Worm (Caenorhabditis elegans) whole organism, L2 larva: ENCODE results near the gene ufl-1.

Experiments
- C34F6.9 ChIP-seq: fragments of 150-350 bp; optimal IDR thresholded peaks from 2 replicates; lab custom pipeline; 2014; ENCODE audit warnings: missing biosample characterization, missing genetic modification characterization
- F13H6.1 ChIP-seq: sonication (generic microtip); optimal IDR thresholded peaks from 2 replicates; lab custom pipeline; 2016; ENCODE audit warnings: missing genetic modification characterization, missing compliant biosample characterization
- Y55F3AM.14 ChIP-seq: fragments of 200-800 bp; sonication (Bioruptor generic); optimal IDR thresholded peaks from 2 replicates; lab custom pipeline; 2018; ENCODE audit warnings: mild to moderate bottlenecking, missing genetic modification characterization, missing compliant biosample characterization
- ama-1 ChIP-seq: fragments of 150-350 bp; optimal IDR thresholded peaks from 2 replicates; lab custom pipeline; 2018; ENCODE audit warnings: inconsistent platforms
- ceh-16 ChIP-seq: fragments of 150-350 bp; optimal IDR thresholded peaks from 2 replicates; lab custom pipeline; 2014; ENCODE audit warnings: missing biosample characterization, missing genetic modification characterization
- ceh-82 ChIP-seq: fragments of 150-350 bp; optimal IDR thresholded peaks from 2 replicates; lab custom pipeline; 2014; ENCODE audit warnings: missing biosample characterization, missing genetic modification characterization
- crh-2 ChIP-seq: sonication (generic microtip); optimal IDR thresholded peaks from 2 replicates; lab custom pipeline; 2017; ENCODE audit warnings: missing biosample characterization, missing genetic modification characterization
- dmd-4 ChIP-seq: sonication (generic microtip); optimal IDR thresholded peaks from 2 replicates; lab custom pipeline; 2017; ENCODE audit warnings: missing biosample characterization, missing genetic modification characterization
- egl-27 ChIP-seq: sonication (generic microtip); optimal IDR thresholded peaks from 3 replicates; lab custom pipeline; 2017; ENCODE audit warnings: missing biosample characterization, missing genetic modification reagents, missing genetic modification characterization
- elt-1 ChIP-seq: fragments of 150-350 bp; optimal IDR thresholded peaks from 2 replicates; lab custom pipeline; 2014; ENCODE audit warnings: missing biosample characterization, missing genetic modification characterization
- elt-3 ChIP-seq: sonication (generic microtip); optimal IDR thresholded peaks from 2 replicates; lab custom pipeline; 2017; ENCODE audit warnings: missing biosample characterization, missing genetic modification characterization
- fos-1 ChIP-seq: fragments of 150-350 bp; optimal IDR thresholded peaks from 2 replicates; lab custom pipeline; 2014; ENCODE audit warnings: missing biosample characterization, missing genetic modification characterization
- gmeb-1 ChIP-seq: fragments of 150-350 bp; optimal IDR thresholded peaks from 2 replicates; lab custom pipeline; 2014; ENCODE audit warnings: missing biosample characterization, missing genetic modification characterization
- lin-11 ChIP-seq: fragments of 150-350 bp; sonication (generic microtip); optimal IDR thresholded peaks from 2 replicates; lab custom pipeline; 2014; ENCODE audit warnings: missing biosample characterization, missing genetic modification characterization, inconsistent platforms, mixed read lengths
- lin-13 ChIP-seq: fragments of 150-350 bp; optimal IDR thresholded peaks from 2 replicates; lab custom pipeline; 2014; ENCODE audit warnings: missing biosample characterization, missing genetic modification reagents, missing genetic modification characterization
- lin-39 ChIP-seq: fragments of 150-350 bp; optimal IDR thresholded peaks from 2 replicates; lab custom pipeline; 2014; ENCODE audit warnings: missing biosample characterization, missing genetic modification reagents, missing genetic modification characterization
- mab-5 ChIP-seq: fragments of 150-350 bp; optimal IDR thresholded peaks from 2 replicates; lab custom pipeline; 2014; ENCODE audit warnings: missing biosample characterization, missing genetic modification characterization
- mbf-1 ChIP-seq: sonication (generic microtip); optimal IDR thresholded peaks from 2 replicates; lab custom pipeline; 2017; ENCODE audit warnings: missing biosample characterization, missing genetic modification characterization
- mdl-1 ChIP-seq, 2 experiments: fragments of 150-350 bp in 1 of 2; sonication (generic microtip) in 1 of 2; optimal IDR thresholded peaks; 2 replicates each; lab custom pipeline; 2017; ENCODE audit warnings: missing biosample characterization in 2 of 2, missing genetic modification characterization in 2 of 2
- nhr-10 ChIP-seq: sonication (generic microtip); optimal IDR thresholded peaks from 2 replicates; lab custom pipeline; 2017; ENCODE audit warnings: missing biosample characterization, missing genetic modification characterization
- nhr-11 ChIP-seq: fragments of 150-350 bp; optimal IDR thresholded peaks from 2 replicates; lab custom pipeline; 2014; ENCODE audit warnings: missing biosample characterization, missing genetic modification characterization
- nhr-12 ChIP-seq: fragments of 150-350 bp; optimal IDR thresholded peaks from 2 replicates; lab custom pipeline; 2014; ENCODE audit warnings: missing biosample characterization, missing genetic modification characterization
- nhr-129 ChIP-seq: fragments of 150-350 bp; optimal IDR thresholded peaks from 2 replicates; lab custom pipeline; 2014; ENCODE audit warnings: missing biosample characterization, missing genetic modification characterization
- nhr-21 ChIP-seq: fragments of 150-350 bp; optimal IDR thresholded peaks from 2 replicates; lab custom pipeline; 2014; ENCODE audit warnings: missing biosample characterization, missing genetic modification characterization
- nhr-25 ChIP-seq: fragments of 150-350 bp; sonication (generic microtip); optimal IDR thresholded peaks from 3 replicates; lab custom pipeline; 2014; ENCODE audit warnings: missing biosample characterization, missing genetic modification characterization
- nhr-6 ChIP-seq: fragments of 150-350 bp; optimal IDR thresholded peaks from 2 replicates; lab custom pipeline; 2014; ENCODE audit warnings: missing biosample characterization, missing genetic modification characterization
- nhr-77 ChIP-seq: fragments of 150-350 bp; optimal IDR thresholded peaks from 2 replicates; lab custom pipeline; 2014; ENCODE audit warnings: missing biosample characterization, missing genetic modification characterization
- peb-1 ChIP-seq: fragments of 150-350 bp; optimal IDR thresholded peaks from 2 replicates; lab custom pipeline; 2014; ENCODE audit warnings: missing biosample characterization, missing genetic modification characterization
- sem-4 ChIP-seq: fragments of 150-350 bp; optimal IDR thresholded peaks from 2 replicates; lab custom pipeline; 2014; ENCODE audit warnings: missing biosample characterization, missing genetic modification reagents, missing genetic modification characterization
- sma-3 ChIP-seq: sonication (generic microtip); optimal IDR thresholded peaks from 2 replicates; lab custom pipeline; 2016; ENCODE audit warnings: missing genetic modification reagents, missing genetic modification characterization, missing compliant biosample characterization
- sma-9 ChIP-seq, 2 experiments: fragments of 150-350 bp in 1 of 2; sonication (generic microtip) in 1 of 2; optimal IDR thresholded peaks; 2 replicates each; lab custom pipeline; 2014 to 2016; ENCODE audit warnings: missing genetic modification characterization in 2 of 2, mild to moderate bottlenecking in 1 of 2, missing biosample characterization in 1 of 2, missing compliant biosample characterization in 1 of 2, missing genetic modification reagents in 1 of 2, moderate library complexity in 1 of 2
- snpc-4 ChIP-seq: fragments of 150-350 bp; optimal IDR thresholded peaks from 2 replicates; lab custom pipeline; 2014; ENCODE audit warnings: missing biosample characterization, missing genetic modification characterization
- unc-55 ChIP-seq: fragments of 150-350 bp; sonication (generic microtip); optimal IDR thresholded peaks from 3 replicates; lab custom pipeline; 2014; ENCODE audit warnings: missing biosample characterization, missing genetic modification reagents, missing genetic modification characterization
- unc-62 ChIP-seq: fragments of 150-350 bp; optimal IDR thresholded peaks from 2 replicates; lab custom pipeline; 2014; ENCODE audit warnings: missing biosample characterization, missing genetic modification reagents, missing genetic modification characterization
- ztf-1 ChIP-seq: fragments of 200-800 bp; sonication (Bioruptor generic); conservative IDR thresholded peaks from 2 replicates; pipeline ENCODE4 v1.3.6; 2022; ENCODE audit warnings: missing genetic modification characterization, missing compliant biosample characterization
- ztf-11 ChIP-seq: sonication (generic microtip); optimal IDR thresholded peaks from 2 replicates; lab custom pipeline; 2017; ENCODE audit warnings: missing biosample characterization, missing genetic modification characterization
- ztf-4 ChIP-seq: fragments of 150-350 bp; optimal IDR thresholded peaks from 2 replicates; lab custom pipeline; 2014; ENCODE audit warnings: missing biosample characterization, missing genetic modification characterization

ufl-1 gene

DNA sequence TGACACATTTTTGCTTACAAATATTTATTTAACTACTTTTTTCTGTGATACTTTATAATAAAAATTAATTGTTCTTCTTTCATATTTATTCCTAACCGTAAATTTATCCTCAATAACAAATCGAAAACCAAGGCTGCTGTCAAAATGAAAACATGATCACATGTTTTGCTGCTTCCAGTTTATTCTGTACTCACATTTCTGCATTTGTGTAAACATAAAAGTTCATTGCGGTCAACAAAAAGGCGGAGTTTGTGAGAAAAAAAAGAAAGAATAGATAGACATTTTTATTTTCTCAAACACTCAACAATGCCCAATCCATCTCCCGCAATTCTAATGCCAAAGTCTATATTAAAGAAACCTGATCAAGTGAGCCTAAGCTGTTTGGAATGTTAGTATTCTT lies 836 bp downstream of the ufl-1 start, which contains the start of gene C06G3.3:
Gene C06G3.3 (plus strand): TSS at position 301 of the 400 bp plus-strand sequence.
- TF ChIP-seq nhr-21 (tag; lab: Kevin White, UChicago) (no peak), nhr-129 (tag; lab: Kevin White, UChicago) (peak; percentile 3), unc-55 (GFP tag; lab: Kevin White, UChicago) (no peak)
- TF ChIP-seq, all 48 proteins: peak for 1

- TF ChIP-seq elt-3 (tag; lab: Kevin White, UChicago) (no peak), nhr-10 (no peak), nhr-12 (tag; lab: Kevin White, UChicago) (no peak), ama-1 (lab: Kevin White, UChicago) (no peak), elt-1 (tag; lab: Kevin White, UChicago) (no peak), ztf-4 (no peak), sma-3 (GFP tag; lab: Kevin White, UChicago) (no peak), fos-1 (tag; lab: Kevin White, UChicago) (no peak), nhr-77 (tag; lab: Kevin White, UChicago) (no peak), mab-5 (tag; lab: Kevin White, UChicago) (no peak), egl-27 (no peak)
These were observed 4.2 kb downstream of the ufl-1 start, which contains the start of gene C06G3.8 for ce11 chrIV:7032459-7032858. Gene C06G3.8, minus strand, starts transcription at chrIV:7032559.

- TF ChIP-seq nhr-25 (tag; lab: Kevin White, UChicago) = no peak
- TF ChIP-seq unc-55 (GFP tag; lab: Kevin White, UChicago) = peak; percentile 31
- TF ChIP-seq lin-39 = no peak
- no peak for TF ChIP-seq nhr-11 (tag; lab: Kevin White, UChicago)
- TF ChIP-seq ztf-1 (GFP tag; lab: Robert Waterston, UW) = no peak
- TF ChIP-seq peb-1 = no peak
- TF ChIP-seq unc-62 (GFP tag; lab: Kevin White, UChicago) = no peak
These were observed 5.6 kb downstream of the ufl-1 start for ce11 chrIV:7031019-7031418.

DNA sequence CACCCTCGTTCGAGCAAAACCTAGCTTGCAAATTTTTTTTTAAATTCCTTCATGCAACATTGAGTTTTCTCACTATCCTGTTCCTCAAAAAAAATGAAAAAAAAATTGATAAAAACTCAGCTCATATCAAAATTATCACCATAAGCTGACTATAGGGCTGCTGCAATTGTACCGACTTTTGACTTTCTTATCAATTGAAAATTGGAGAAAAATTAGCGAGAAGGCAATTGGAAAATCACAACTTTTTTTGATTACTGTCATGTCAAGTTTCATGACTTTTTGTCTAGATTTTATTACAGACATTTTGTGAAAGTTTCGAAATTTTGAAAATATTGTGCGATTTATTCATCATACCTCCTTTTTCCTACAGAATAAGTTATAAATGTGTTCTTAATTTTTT lies 10.8 kb downstream of the ufl-1 start:
- TF ChIP-seq crh-2 (tag; lab: Kevin White, UChicago) = peak; percentile 17
- no peak for TF ChIP-seq nhr-10
- no peak for TF ChIP-seq egl-27
- TF ChIP-seq fos-1 (tag; lab: Kevin White, UChicago) = peak; percentile 91
- TF ChIP-seq sma-9 (GFP tag; optimal IDR thresholded peaks at IDR 0.05; lab: Kevin White, UChicago) = peak; percentile 7
- no peak for TF ChIP-seq sma-9 (tag; optimal IDR thresholded peaks at IDR 0.05; lab: Kevin White, UChicago)

DNA sequence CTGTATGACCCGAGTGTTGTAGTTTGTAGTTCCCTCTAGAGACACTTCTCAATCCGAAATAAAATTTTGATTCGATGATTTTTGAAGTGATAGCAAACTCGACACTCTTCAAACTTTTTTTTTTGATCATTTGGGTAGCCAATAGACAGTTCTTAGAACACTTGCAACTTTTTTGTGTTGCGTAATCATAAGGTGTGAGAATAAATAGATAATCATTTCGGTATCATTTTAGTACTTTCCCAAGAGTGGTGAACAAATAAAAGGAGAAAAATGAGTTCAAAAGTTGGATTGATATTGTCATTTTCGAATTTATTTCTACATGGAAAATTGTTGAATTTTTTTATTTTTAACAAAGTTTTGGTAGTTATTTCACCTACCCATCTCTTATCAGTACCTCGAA lies 11.8 kb downstream of the ufl-1 start:
- no peak for TF ChIP-seq Y55F3AM.14 (GFP tag; lab: Kevin White, UChicago)
- no peak for TF ChIP-seq dmd-4
- TF ChIP-seq mab-5 (tag; lab: Kevin White, UChicago) = no peak
- TF ChIP-seq mdl-1 (tag; optimal IDR thresholded peaks at IDR 0.05; lab: Kevin White, UChicago) = no peak
- peak; percentile 49 for TF ChIP-seq fos-1 (tag; lab: Kevin White, UChicago)
- TF ChIP-seq elt-3 (tag; lab: Kevin White, UChicago) = no peak
- TF ChIP-seq lin-11 (tag; lab: Kevin White, UChicago) = no peak
- TF ChIP-seq egl-27 = no peak

DNA sequence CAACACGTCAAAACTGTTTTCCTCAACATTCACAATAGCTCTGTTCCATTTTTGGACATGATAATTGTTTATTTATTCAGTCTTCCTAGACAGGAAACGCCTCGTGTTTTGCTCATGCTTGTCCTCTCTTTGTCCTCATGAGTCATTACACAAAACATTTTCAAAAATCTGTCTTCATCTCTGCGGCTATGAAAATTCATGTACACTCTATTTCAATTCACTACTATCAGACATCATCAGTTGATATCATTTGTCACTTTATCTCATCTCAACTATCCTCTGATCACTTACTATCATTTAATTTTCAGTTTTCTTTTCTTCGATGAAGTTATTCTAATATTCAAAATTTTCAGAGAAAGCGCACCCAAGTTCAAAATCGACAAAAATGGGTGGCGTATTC lies 12.8 kb downstream of the ufl-1 start, which contains the start of gene adah-1:
Gene adah-1 (plus strand): TSS at position 354 of the 400 bp plus-strand sequence.
- TF ChIP-seq unc-55 (GFP tag; lab: Kevin White, UChicago) (no peak), crh-2 (tag; lab: Kevin White, UChicago) (no peak), nhr-129 (tag; lab: Kevin White, UChicago) (peak; percentile 57), ceh-82 (tag; lab: Kevin White, UChicago) (no peak), elt-1 (tag; lab: Kevin White, UChicago) (no peak), egl-27 (no peak), Y55F3AM.14 (GFP tag; lab: Kevin White, UChicago) (no peak), ceh-16 (no peak), C34F6.9 (peak; percentile 4), fos-1 (tag; lab: Kevin White, UChicago) (peak; percentile 37)

DNA sequence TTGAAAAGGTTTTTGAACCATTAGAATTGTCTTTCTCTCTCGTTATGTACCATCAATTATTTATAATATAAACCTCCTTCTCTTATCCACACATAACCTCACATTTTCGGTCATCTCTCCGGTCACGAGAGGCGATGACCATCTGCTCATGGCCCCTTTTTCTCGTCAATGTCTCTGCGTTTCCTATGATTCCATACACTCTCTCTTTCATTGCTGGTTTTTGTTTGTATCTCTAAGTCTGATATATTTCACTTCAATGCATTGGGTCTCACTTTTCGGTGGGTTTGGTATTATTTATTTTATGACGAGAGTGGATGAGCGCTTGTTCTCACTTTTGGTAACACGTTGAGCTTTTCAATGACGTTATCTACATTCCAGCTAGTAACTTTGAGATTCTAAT lies 13.7 kb downstream of the ufl-1 start:
- TF ChIP-seq fos-1 (tag; lab: Kevin White, UChicago) (peak; percentile 70), ztf-11 (tag; lab: Kevin White, UChicago) (no peak), sem-4 (tag; lab: Kevin White, UChicago) (peak; percentile 82), Y55F3AM.14 (GFP tag; lab: Kevin White, UChicago) (no peak), crh-2 (tag; lab: Kevin White, UChicago) (peak; percentile 65), nhr-25 (tag; lab: Kevin White, UChicago) (peak; percentile 55), F13H6.1 (tag; lab: Kevin White, UChicago) (peak; percentile 86), egl-27 (peak; percentile 70), mab-5 (tag; lab: Kevin White, UChicago) (peak; percentile 70), nhr-10 (no peak), nhr-21 (tag; lab: Kevin White, UChicago) (peak; percentile 45), sma-9 (GFP tag; optimal IDR thresholded peaks at IDR 0.05; lab: Kevin White, UChicago) (peak; percentile 84), sma-9 (tag; optimal IDR thresholded peaks at IDR 0.05; lab: Kevin White, UChicago) (no peak), unc-62 (GFP tag; lab: Kevin White, UChicago) (no peak), mbf-1 (no peak), mdl-1 (tag; optimal IDR thresholded peaks at IDR 0.05; lab: Kevin White, UChicago) (peak; percentile 26 to 37), unc-55 (GFP tag; lab: Kevin White, UChicago) (peak; percentile 58), nhr-6 (tag; lab: Kevin White, UChicago) (peak; percentile 39), dmd-4 (no peak), gmeb-1 (tag; lab: Kevin White, UChicago) (peak; percentile 45), snpc-4 (tag; lab: Kevin White, UChicago) (peak; percentile 8), lin-13 (no peak), nhr-129 (tag; lab: Kevin White, UChicago) (peak; percentile 87)
